Worm (Caenorhabditis elegans): ENCODE results near the gene ZK563.7.

ce11 chrX:3343620-3344197 lies 36.6 kb upstream of the ZK563.7 start:
- no peak for TF ChIP-seq aly-2 (tag; optimal IDR thresholded peaks at IDR 0.05)
- no peak for TF ChIP-seq nhr-237 (tag; optimal IDR thresholded peaks at IDR 0.05)
- TF ChIP-seq nhr-10 (tag; optimal IDR thresholded peaks at IDR 0.05) = no peak
- TF ChIP-seq elt-1 (tag; optimal IDR thresholded peaks at IDR 0.05) = no peak
- no peak for TF ChIP-seq zag-1 (tag; optimal IDR thresholded peaks at IDR 0.05)
- TF ChIP-seq unc-62 (GFP tag; optimal IDR thresholded peaks at IDR 0.05) = no peak
- no peak for TF ChIP-seq snpc-4 (tag; optimal IDR thresholded peaks at IDR 0.05)
